In genomic region chr3L:18620988-18621734, dm6 we compare ENCODE assay signal across 2 fruit fly cellular contexts.
TF ChIP-seq lines count a peak whose summit lies in the region.

No protein-coding gene starts in this region.

TF ChIP-seq in whole organism, embryonic, 481 proteins besides CTCF, POLR2A, EP300 and RAD21 (continued from another document and continues in another):
- TF ChIP-seq CG4424 (GFP tag; optimal IDR thresholded peaks at IDR 0.05; lab: Kevin White, UChicago) (peak; percentile 28), CG2678 (tag; optimal IDR thresholded peaks at IDR 0.05; lab: Kevin White, UChicago) (no peak), NfI (GFP tag; optimal IDR thresholded peaks at IDR 0.05; lab: Kevin White, UChicago) (peak; percentile 38), CG14441 (GFP tag; IDR thresholded peaks at IDR 0.05; lab: Robert Waterston, UW) (no peak), Oaz (GFP tag; IDR thresholded peaks at IDR 0.05; lab: Robert Waterston, UW) (no peak), CG16813 (GFP tag; IDR thresholded peaks at IDR 0.05; lab: Robert Waterston, UW; ENCODE audit: partially characterized antibody) (peak; percentile 72), Dad (GFP tag; optimal IDR thresholded peaks at IDR 0.05; lab: Kevin White, UChicago) (peak; percentile 6), Jarid2 (GFP tag; optimal IDR thresholded peaks at IDR 0.05; lab: Kevin White, UChicago) (no peak), CG7745 (tag; optimal IDR thresholded peaks at IDR 0.05; lab: Kevin White, UChicago) (no peak), Sox102F (GFP tag; optimal IDR thresholded peaks at IDR 0.05; lab: Kevin White, UChicago) (peak; percentile 21), onecut (GFP tag; IDR thresholded peaks at IDR 0.05; lab: Robert Waterston, UW) (peak; percentile 49), CG11398 (GFP tag; optimal IDR thresholded peaks at IDR 0.05; lab: Kevin White, UChicago) (peak; percentile 4), esg (GFP tag; conservative IDR thresholded peaks at IDR 0.05; lab: Robert Waterston, UW) (peak; percentile 33; the same call in 1 of the 2 replicates), sug (tag; optimal IDR thresholded peaks at IDR 0.05; lab: Kevin White, UChicago) (peak; percentile 72), Antp (GFP tag; optimal IDR thresholded peaks at IDR 0.05; lab: Kevin White, UChicago) (peak; percentile 66), pfk (GFP tag; optimal IDR thresholded peaks at IDR 0.05; lab: Kevin White, UChicago) (no peak), CG3838 (GFP tag; optimal IDR thresholded peaks at IDR 0.05; lab: Kevin White, UChicago) (no peak), emc (GFP tag; optimal IDR thresholded peaks at IDR 0.05; lab: Kevin White, UChicago) (peak; percentile 51), CG6654 (GFP tag; optimal IDR thresholded peaks at IDR 0.05; lab: Kevin White, UChicago) (no peak), CG11247 (GFP tag; IDR thresholded peaks at IDR 0.05; lab: Robert Waterston, UW) (0 out of 2 replicates have a peak, but pooled peaks have one; percentile 37), CG10209 (GFP tag; optimal IDR thresholded peaks at IDR 0.05; lab: Kevin White, UChicago) (peak; percentile 38), mam (GFP tag; optimal IDR thresholded peaks at IDR 0.05; lab: Kevin White, UChicago) (peak; percentile 80), CG12104 (GFP tag; optimal IDR thresholded peaks at IDR 0.05; lab: Kevin White, UChicago) (no peak), Doc3 (GFP tag; IDR thresholded peaks at IDR 0.05; lab: Robert Waterston, UW; ENCODE audit: partially characterized antibody) (peak; percentile 74; the same call in 2 of the 3 replicates), CG1529 (GFP tag; optimal IDR thresholded peaks at IDR 0.05; lab: Kevin White, UChicago) (no peak), Elba2 (GFP tag; optimal IDR thresholded peaks at IDR 0.05; lab: Kevin White, UChicago) (no peak), CrebB (tag; optimal IDR thresholded peaks at IDR 0.05; lab: Kevin White, UChicago) (peak; percentile 46), CG17612 (GFP tag; IDR thresholded peaks at IDR 0.05; lab: Robert Waterston, UW) (peak; percentile 10; the same call in 1 of the 2 replicates), CG17359 (tag; optimal IDR thresholded peaks at IDR 0.05; lab: Kevin White, UChicago) (peak; percentile 45), CG11093 (GFP tag; IDR thresholded peaks at IDR 0.05; lab: Robert Waterston, UW) (no peak), CG13624 (GFP tag; optimal IDR thresholded peaks at IDR 0.05; lab: Kevin White, UChicago) (peak; percentile 36), ato (GFP tag; IDR thresholded peaks at IDR 0.05; lab: Robert Waterston, UW; ENCODE audit: partially characterized antibody) (no peak; the same call in 1 of the 2 replicates), ind (GFP tag; optimal IDR thresholded peaks at IDR 0.05; lab: Kevin White, UChicago) (peak; percentile 24), Bgb (GFP tag; IDR thresholded peaks at IDR 0.05; lab: Robert Waterston, UW; ENCODE audit: partially characterized antibody) (peak; percentile 74), CG18764 (GFP tag; optimal IDR thresholded peaks at IDR 0.05; lab: Kevin White, UChicago) (peak; percentile 10), ash1 (GFP tag; optimal IDR thresholded peaks at IDR 0.05; lab: Kevin White, UChicago) (no peak), pb (GFP tag; optimal IDR thresholded peaks at IDR 0.05; lab: Kevin White, UChicago) (peak; percentile 41), rib (GFP tag; IDR thresholded peaks at IDR 0.05; lab: Robert Waterston, UW) (0 out of 2 replicates have a peak, but pooled peaks have one; percentile 41), CG1792 (GFP tag; optimal IDR thresholded peaks at IDR 0.05; lab: Kevin White, UChicago) (no peak), Lhr (GFP tag; optimal IDR thresholded peaks at IDR 0.05; lab: Kevin White, UChicago) (peak; percentile 45), grn (GFP tag; optimal IDR thresholded peaks at IDR 0.05; lab: Kevin White, UChicago) (peak; percentile 99), al (GFP tag; IDR thresholded peaks at IDR 0.05; lab: Robert Waterston, UW) (peak; percentile 14; the same call in 1 of the 2 replicates), pzg (GFP tag; optimal IDR thresholded peaks at IDR 0.05; lab: Kevin White, UChicago) (peak; percentile 26), CG7987 (GFP tag; optimal IDR thresholded peaks at IDR 0.05; lab: Kevin White, UChicago) (no peak), CG10543 (GFP tag; optimal IDR thresholded peaks at IDR 0.05; lab: Kevin White, UChicago) (peak; percentile 43), sisA (GFP tag; IDR thresholded peaks at IDR 0.05; lab: Robert Waterston, UW) (no peak; the same call in 1 of the 2 replicates), Blimp-1 (GFP tag; optimal IDR thresholded peaks at IDR 0.05; lab: Kevin White, UChicago) (peak; percentile 59), HmgD (GFP tag; optimal IDR thresholded peaks at IDR 0.05; lab: Kevin White, UChicago) (no peak), CG4730 (GFP tag; IDR thresholded peaks at IDR 0.05; lab: Robert Waterston, UW) (no peak), nau (GFP tag; optimal IDR thresholded peaks at IDR 0.05; lab: Kevin White, UChicago) (no peak), twi (tag; optimal IDR thresholded peaks at IDR 0.05; lab: Kevin White, UChicago) (peak; percentile 14), CG43689 (GFP tag; IDR thresholded peaks at IDR 0.05; lab: Robert Waterston, UW) (no peak), Nf-YA (GFP tag; IDR thresholded peaks at IDR 0.05; lab: Robert Waterston, UW) (no peak), ap (GFP tag; IDR thresholded peaks at IDR 0.05; lab: Robert Waterston, UW) (peak; percentile 41; the same call in 1 of the 2 replicates), slp2 (GFP tag; optimal IDR thresholded peaks at IDR 0.05; lab: Kevin White, UChicago) (peak; percentile 13), fd3F (GFP tag; optimal IDR thresholded peaks at IDR 0.05; lab: Kevin White, UChicago) (no peak), disco-r (GFP tag; optimal IDR thresholded peaks at IDR 0.05; lab: Kevin White, UChicago) (peak; percentile 44), CG8359 (GFP tag; optimal IDR thresholded peaks at IDR 0.05; lab: Kevin White, UChicago; ENCODE audit: borderline replicate concordance) (no peak), D (optimal IDR thresholded peaks at IDR 0.05; lab: Kevin White, UChicago) (no peak), D (GFP tag; optimal IDR thresholded peaks at IDR 0.05; lab: Kevin White, UChicago) (peak; percentile 3), phol (tag; optimal IDR thresholded peaks at IDR 0.05; lab: Kevin White, UChicago) (peak; percentile 47), Adf1 (GFP tag; IDR thresholded peaks at IDR 0.05; lab: Robert Waterston, UW) (peak; percentile 100), CG6854 (GFP tag; optimal IDR thresholded peaks at IDR 0.05; lab: Kevin White, UChicago) (peak; percentile 20), yki (optimal IDR thresholded peaks at IDR 0.05; lab: Kevin White, UChicago) (no peak)

TF ChIP-seq in whole organism, prepupa, 60 proteins besides CTCF, POLR2A, EP300 and RAD21 (continued from another document):
- peak; percentile 3 for TF ChIP-seq CG6808 (GFP tag; optimal IDR thresholded peaks at IDR 0.05; lab: Kevin White, UChicago)
- TF ChIP-seq CG1621 (tag; optimal IDR thresholded peaks at IDR 0.05; lab: Kevin White, UChicago) = peak; percentile 63
- TF ChIP-seq Met (GFP tag; optimal IDR thresholded peaks at IDR 0.05; lab: Kevin White, UChicago) = peak; percentile 50
- TF ChIP-seq cyc (GFP tag; optimal IDR thresholded peaks at IDR 0.05; lab: Kevin White, UChicago) = peak; percentile 38
- peak; percentile 9 for TF ChIP-seq CG10631 (GFP tag; optimal IDR thresholded peaks at IDR 0.05; lab: Kevin White, UChicago)
- TF ChIP-seq Eip75B (GFP tag; optimal IDR thresholded peaks at IDR 0.05; lab: Kevin White, UChicago) = peak; percentile 19
- peak; percentile 19 for TF ChIP-seq CG31627 (GFP tag; optimal IDR thresholded peaks at IDR 0.05; lab: Kevin White, UChicago)
- TF ChIP-seq CG32006 (GFP tag; optimal IDR thresholded peaks at IDR 0.05; lab: Kevin White, UChicago) = no peak
- peak; percentile 35 for TF ChIP-seq Hr4 (GFP tag; optimal IDR thresholded peaks at IDR 0.05; lab: Kevin White, UChicago)
- TF ChIP-seq Hr38 (GFP tag; optimal IDR thresholded peaks at IDR 0.05; lab: Kevin White, UChicago) = no peak
- TF ChIP-seq Ets21C (GFP tag; optimal IDR thresholded peaks at IDR 0.05; lab: Kevin White, UChicago) = peak; percentile 26
- no peak for TF ChIP-seq CG6854 (GFP tag; optimal IDR thresholded peaks at IDR 0.05; lab: Kevin White, UChicago)
- TF ChIP-seq lz (GFP tag; optimal IDR thresholded peaks at IDR 0.05; lab: Kevin White, UChicago) = peak; percentile 60
- TF ChIP-seq Sox14 (GFP tag; optimal IDR thresholded peaks at IDR 0.05; lab: Kevin White, UChicago) = no peak
- peak in 1 of 2 experiments; percentile 6 for TF ChIP-seq ss (GFP tag; optimal IDR thresholded peaks at IDR 0.05; lab: Kevin White, UChicago)
- peak; percentile 58 for TF ChIP-seq Eip93F (GFP tag; optimal IDR thresholded peaks at IDR 0.05; lab: Kevin White, UChicago)
- no peak for TF ChIP-seq CG16779 (tag; optimal IDR thresholded peaks at IDR 0.05; lab: Kevin White, UChicago)
- TF ChIP-seq achi (GFP tag; optimal IDR thresholded peaks at IDR 0.05; lab: Kevin White, UChicago) = peak; percentile 44
- TF ChIP-seq eg (GFP tag; IDR thresholded peaks at IDR 0.05; lab: Robert Waterston, UW) = peak; percentile 31; the same call in 2 of the 3 replicates
- TF ChIP-seq CG10669 (GFP tag; optimal IDR thresholded peaks at IDR 0.05; lab: Kevin White, UChicago) = no peak
- TF ChIP-seq CG15336 (GFP tag; IDR thresholded peaks at IDR 0.05; lab: Robert Waterston, UW) = peak; percentile 64
- peak; percentile 27 for TF ChIP-seq Lpt (GFP tag; optimal IDR thresholded peaks at IDR 0.05; lab: Kevin White, UChicago)
- peak; percentile 34 for TF ChIP-seq topi (GFP tag; optimal IDR thresholded peaks at IDR 0.05; lab: Kevin White, UChicago)
- TF ChIP-seq CG3032 (tag; optimal IDR thresholded peaks at IDR 0.05; lab: Kevin White, UChicago) = no peak
- 0 out of 2 replicates have a peak, but pooled peaks have one; percentile 12 for TF ChIP-seq CG11294 (GFP tag; IDR thresholded peaks at IDR 0.05; lab: Robert Waterston, UW)
- no peak for TF ChIP-seq spab (GFP tag; optimal IDR thresholded peaks at IDR 0.05; lab: Kevin White, UChicago)
- TF ChIP-seq CG6163 (GFP tag; IDR thresholded peaks at IDR 0.05; lab: Robert Waterston, UW) = peak; percentile 22; the same call in 1 of the 3 replicates
- TF ChIP-seq CG9139 (GFP tag; optimal IDR thresholded peaks at IDR 0.05; lab: Kevin White, UChicago) = no peak
- peak; percentile 54 for TF ChIP-seq Smox (GFP tag; optimal IDR thresholded peaks at IDR 0.05; lab: Kevin White, UChicago)
- no peak for TF ChIP-seq salr (GFP tag; optimal IDR thresholded peaks at IDR 0.05; lab: Kevin White, UChicago)
